Worm (Caenorhabditis elegans) whole organism, L4 larva: Measurements from ENCODE around the gene ZK402.2.
A peak's percentile ranks its signal among the peaks of the same experiment; 100 is the strongest.

Source experiments
- D1046.2 ChIP-seq: fragments of 200-800 bp; sonication (Bioruptor generic); IDR thresholded peaks from 2 replicates; pipeline ENCODE4 v1.3.6; 2022; ENCODE audit warnings: missing genetic modification characterization, missing compliant biosample characterization
- F49E8.2 ChIP-seq: sonication (generic microtip); optimal IDR thresholded peaks from 2 replicates; lab custom pipeline; 2016; ENCODE audit warnings: missing compliant biosample characterization, mild to moderate bottlenecking, missing genetic modification characterization, borderline replicate concordance
- R02D3.7 ChIP-seq: fragments of 150-350 bp; sonication (generic microtip); optimal IDR thresholded peaks from 3 replicates; lab custom pipeline; 2014; ENCODE audit warnings: missing biosample characterization, missing genetic modification characterization
- ZK337.2 ChIP-seq: fragments of 200-800 bp; sonication (Bioruptor generic); IDR thresholded peaks from 2 replicates; pipeline ENCODE4 v1.3.6; 2022; ENCODE audit warnings: missing genetic modification reagents, missing genetic modification characterization, missing compliant biosample characterization
- aha-1 ChIP-seq: fragments of 150-350 bp; peaks from one replicate; lab custom pipeline; 2014; ENCODE audit warnings: missing biosample characterization, missing genetic modification characterization
- ces-1 ChIP-seq: fragments of 150-350 bp; sonication (generic microtip); optimal IDR thresholded peaks from 4 replicates; lab custom pipeline; 2014; ENCODE audit warnings: missing biosample characterization, missing genetic modification reagents, missing genetic modification characterization
- daf-19 ChIP-seq: fragments of 200-800 bp; sonication (Bioruptor generic); conservative IDR thresholded peaks from 2 replicates; pipeline ENCODE4 v1.3.6; 2022; ENCODE audit warnings: missing genetic modification characterization, missing compliant biosample characterization
- dmd-9 ChIP-seq: fragments of 200-800 bp; sonication (Bioruptor generic); IDR thresholded peaks from 2 replicates; pipeline ENCODE4 v1.3.6; 2022; ENCODE audit warnings: missing genetic modification reagents, missing genetic modification characterization, missing compliant biosample characterization
- egl-27 ChIP-seq: sonication (generic microtip); optimal IDR thresholded peaks from 3 replicates; lab custom pipeline; 2017; ENCODE audit warnings: missing biosample characterization, missing genetic modification reagents, missing genetic modification characterization
- egl-43 ChIP-seq: fragments of 200-800 bp; sonication (Bioruptor generic); IDR thresholded peaks from 2 replicates; pipeline ENCODE4 v1.3.6; 2022; ENCODE audit warnings: missing genetic modification reagents, missing genetic modification characterization, missing compliant biosample characterization
- gei-8 ChIP-seq: fragments of 200-800 bp; sonication (Bioruptor generic); optimal IDR thresholded peaks from 2 replicates; lab custom pipeline; 2018; ENCODE audit warnings: mild to moderate bottlenecking, missing genetic modification characterization, missing compliant biosample characterization
- jun-1 ChIP-seq: fragments of 150-350 bp; optimal IDR thresholded peaks from 2 replicates; lab custom pipeline; 2014; ENCODE audit warnings: missing biosample characterization, missing genetic modification reagents, missing genetic modification characterization
- lin-1 ChIP-seq: fragments of 200-800 bp; sonication (Bioruptor generic); IDR thresholded peaks from 2 replicates; pipeline ENCODE4 v1.3.6; 2022; ENCODE audit warnings: missing genetic modification reagents, missing genetic modification characterization, missing compliant biosample characterization
- lin-13 ChIP-seq: fragments of 150-350 bp; optimal IDR thresholded peaks from 2 replicates; lab custom pipeline; 2014; ENCODE audit warnings: missing biosample characterization, missing genetic modification reagents, missing genetic modification characterization
- lin-29 ChIP-seq: fragments of 200-800 bp; sonication (Bioruptor generic); IDR thresholded peaks from 2 replicates; pipeline ENCODE4 v1.3.6; 2022; ENCODE audit warnings: missing genetic modification reagents, missing genetic modification characterization, missing compliant biosample characterization
- lin-38 ChIP-seq: fragments of 200-800 bp; sonication (Bioruptor generic); IDR thresholded peaks from 2 replicates; pipeline ENCODE4 v1.3.6; 2022; ENCODE audit warnings: missing genetic modification reagents, missing genetic modification characterization, missing compliant biosample characterization
- madf-5 ChIP-seq, 2 experiments: fragments of 200-800 bp; sonication (Bioruptor generic); IDR thresholded peaks; 2 replicates each; pipeline ENCODE4 v1.3.6; 2022; ENCODE audit warnings: missing compliant biosample characterization in 2 of 2, missing genetic modification characterization in 2 of 2
- mep-1 ChIP-seq: fragments of 150-350 bp; sonication (generic microtip); optimal IDR thresholded peaks from 3 replicates; lab custom pipeline; 2014; ENCODE audit warnings: missing biosample characterization, missing genetic modification characterization
- mes-2 ChIP-seq: sonication (generic microtip); optimal IDR thresholded peaks from 2 replicates; lab custom pipeline; 2016; ENCODE audit warnings: missing genotype, mild to moderate bottlenecking, missing genetic modification characterization, missing compliant biosample characterization; ENCODE audit not compliant: poor library complexity, severe bottlenecking
- nhr-28 ChIP-seq: fragments of 150-350 bp; optimal IDR thresholded peaks from 2 replicates; lab custom pipeline; 2014; ENCODE audit warnings: missing biosample characterization, missing genetic modification characterization
- nhr-48 ChIP-seq: sonication (generic microtip); optimal IDR thresholded peaks from 2 replicates; lab custom pipeline; 2016; ENCODE audit warnings: mild to moderate bottlenecking, missing genetic modification characterization, missing compliant biosample characterization
- pqm-1 ChIP-seq: sonication (generic microtip); optimal IDR thresholded peaks from 2 replicates; lab custom pipeline; 2017; ENCODE audit warnings: missing biosample characterization, missing genetic modification characterization
- skn-1 ChIP-seq: fragments of 150-350 bp; optimal IDR thresholded peaks from 2 replicates; lab custom pipeline; 2014; ENCODE audit warnings: missing biosample characterization, missing genetic modification characterization
- tag-97 ChIP-seq: fragments of 200-800 bp; sonication (Bioruptor generic); IDR thresholded peaks from 2 replicates; pipeline ENCODE4 v1.3.6; 2022; ENCODE audit warnings: missing genetic modification characterization, missing compliant biosample characterization
- unc-130 ChIP-seq: sonication (generic microtip); optimal IDR thresholded peaks from 2 replicates; lab custom pipeline; 2016; ENCODE audit warnings: missing genetic modification reagents, missing genetic modification characterization, missing compliant biosample characterization
- unc-39 ChIP-seq: sonication (generic microtip); optimal IDR thresholded peaks from 2 replicates; lab custom pipeline; 2017; ENCODE audit warnings: missing biosample characterization, missing genetic modification characterization
- unc-62 ChIP-seq, 3 experiments: fragments of 150-350 bp in 1 of 3; sonication (generic microtip); optimal IDR thresholded peaks in 2 of 3; peaks in 1 of 3; 1 replicate in 1 of 3; 2 replicates in 2 of 3; lab custom pipeline; 2014 to 2017; ENCODE audit warnings: missing biosample characterization in 3 of 3, missing genetic modification characterization in 3 of 3, missing genetic modification reagents in 3 of 3, missing genotype in 1 of 3
- vab-7 ChIP-seq: fragments of 200-800 bp; sonication (Bioruptor generic); IDR thresholded peaks from 2 replicates; pipeline ENCODE4 v1.3.6; 2022; ENCODE audit warnings: missing genetic modification reagents, missing genetic modification characterization, missing compliant biosample characterization
- zag-1 ChIP-seq: fragments of 150-350 bp; optimal IDR thresholded peaks from 2 replicates; lab custom pipeline; 2014; ENCODE audit warnings: missing biosample characterization, missing genetic modification characterization
- zfp-2 ChIP-seq: sonication (generic microtip); optimal IDR thresholded peaks from 2 replicates; lab custom pipeline; 2016; ENCODE audit warnings: mild to moderate bottlenecking, missing genetic modification characterization, missing compliant biosample characterization
- zfp-3 ChIP-seq: fragments of 200-800 bp; sonication (Bioruptor generic); conservative IDR thresholded peaks from 2 replicates; pipeline ENCODE4 v1.3.6; 2022; ENCODE audit warnings: missing genetic modification reagents, missing genetic modification characterization, missing compliant biosample characterization
- ztf-11 ChIP-seq: fragments of 150-350 bp; optimal IDR thresholded peaks from 2 replicates; lab custom pipeline; 2014; ENCODE audit warnings: missing biosample characterization, missing genetic modification characterization

ZK402.2 gene

ce11 chrX:1409224-1409623 is 5.7 kb downstream of the ZK402.2 start:
- TF ChIP-seq aha-1 (tag; lab: Kevin White, UChicago) (peak; percentile 91), F49E8.2 (tag; lab: Kevin White, UChicago) (no peak)

DNA sequence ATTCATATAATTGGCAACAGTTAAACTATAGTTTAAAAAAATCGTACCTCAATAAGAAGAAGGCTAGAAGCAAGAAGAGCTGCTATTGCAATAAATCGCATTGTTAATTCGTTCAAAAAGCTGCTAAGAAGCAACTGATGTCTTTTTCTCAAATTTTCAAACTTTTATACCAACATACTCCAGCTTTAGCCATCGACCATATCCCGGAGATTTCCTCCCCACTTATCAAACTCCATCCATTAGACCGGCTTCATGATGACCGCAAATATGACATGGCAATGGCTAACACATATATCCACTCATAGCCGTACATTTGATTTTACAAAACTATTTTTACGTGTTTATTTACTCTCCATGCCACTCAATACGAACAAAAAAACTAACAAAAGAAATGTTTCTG is 7.0 kb downstream of the ZK402.2 start, which contains the start of gene abu-2:
TSS of gene abu-2 (minus strand) at position 101 of the 400 bp plus-strand sequence.
- TF ChIP-seq mep-1 (tag; lab: Kevin White, UChicago) (no peak), mes-2 (no peak), D1046.2 (GFP tag; lab: Robert Waterston, UW) (no peak), unc-39 (tag; lab: Kevin White, UChicago) (no peak), unc-130 (no peak), pqm-1 (tag; lab: Kevin White, UChicago) (no peak), nhr-48 (tag; lab: Kevin White, UChicago) (no peak)

DNA sequence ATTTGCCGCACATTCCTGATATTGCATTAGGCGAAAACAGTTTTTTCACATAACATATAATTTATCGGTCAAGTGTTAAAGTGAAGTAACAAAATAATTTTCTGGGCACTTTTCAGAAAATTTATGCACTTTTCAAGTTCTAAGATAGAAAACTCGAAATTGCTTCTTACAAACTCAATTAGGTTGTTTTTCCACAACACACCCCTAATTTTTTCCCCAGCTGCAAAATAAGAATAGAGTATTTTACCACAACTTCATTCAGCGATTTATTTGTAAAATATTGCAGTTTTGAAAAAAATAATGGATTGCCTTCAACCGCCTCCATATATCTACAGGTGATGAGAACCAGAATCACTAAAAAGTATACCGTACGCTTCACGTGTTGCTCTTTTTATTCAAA is 9.3 kb downstream of the ZK402.2 start, which contains the start of gene srh-19:
TSS of gene srh-19 (plus strand) at position 301 of the 400 bp plus-strand sequence.
- TF ChIP-seq unc-62 (GFP tag; optimal IDR thresholded peaks at IDR 0.05 in 1 of 2; lab: Kevin White, UChicago) (peak in 1 of 2 experiments; percentile 38), unc-62 (tag; optimal IDR thresholded peaks at IDR 0.05; lab: Kevin White, UChicago) (no peak), ztf-11 (tag; lab: Kevin White, UChicago) (no peak)
- TF ChIP-seq, all 104 proteins: peak for 1

- no peak for TF ChIP-seq egl-43 (GFP tag; lab: Robert Waterston, UW)
- TF ChIP-seq jun-1 (tag; lab: Kevin White, UChicago): no peak
- no peak for TF ChIP-seq ces-1 (GFP tag; lab: Kevin White, UChicago)
- no peak for TF ChIP-seq ZK337.2 (GFP tag; lab: Robert Waterston, UW)
- TF ChIP-seq madf-5 (GFP tag; IDR thresholded peaks at IDR 0.05; lab: Robert Waterston, UW): no peak
- no peak for TF ChIP-seq tag-97
- no peak for TF ChIP-seq R02D3.7
- no peak for TF ChIP-seq lin-1
- TF ChIP-seq unc-130: no peak
- no peak for TF ChIP-seq lin-13 (GFP tag; lab: Kevin White, UChicago)
- no peak for TF ChIP-seq dmd-9 (GFP tag; lab: Robert Waterston, UW)
- TF ChIP-seq lin-29: no peak
- TF ChIP-seq gei-8: no peak
- TF ChIP-seq zfp-2 (tag; lab: Kevin White, UChicago): no peak
- peak; percentile 83 for TF ChIP-seq pqm-1 (tag; lab: Kevin White, UChicago)
- no peak for TF ChIP-seq skn-1 (tag; lab: Kevin White, UChicago)
- TF ChIP-seq egl-27 (tag; lab: Kevin White, UChicago): no peak
- peak; percentile 48 for TF ChIP-seq nhr-28 (tag; lab: Kevin White, UChicago)
- TF ChIP-seq zfp-3 (GFP tag; lab: Robert Waterston, UW): no peak
- peak; percentile 88 for TF ChIP-seq aha-1 (tag; lab: Kevin White, UChicago)
- TF ChIP-seq daf-19 (GFP tag; lab: Robert Waterston, UW): no peak
- no peak for TF ChIP-seq vab-7 (GFP tag; lab: Robert Waterston, UW)
- no peak for TF ChIP-seq ztf-11 (tag; lab: Kevin White, UChicago)
Measured at ce11 chrX:1416776-1417354, 13.3 kb downstream of the ZK402.2 start, which contains the start of the genes F19G12.4 and F19G12.8. Gene F19G12.4, plus strand, starts transcription at chrX:1417304. Gene F19G12.8, plus strand, starts transcription at chrX:1417320.

DNA sequence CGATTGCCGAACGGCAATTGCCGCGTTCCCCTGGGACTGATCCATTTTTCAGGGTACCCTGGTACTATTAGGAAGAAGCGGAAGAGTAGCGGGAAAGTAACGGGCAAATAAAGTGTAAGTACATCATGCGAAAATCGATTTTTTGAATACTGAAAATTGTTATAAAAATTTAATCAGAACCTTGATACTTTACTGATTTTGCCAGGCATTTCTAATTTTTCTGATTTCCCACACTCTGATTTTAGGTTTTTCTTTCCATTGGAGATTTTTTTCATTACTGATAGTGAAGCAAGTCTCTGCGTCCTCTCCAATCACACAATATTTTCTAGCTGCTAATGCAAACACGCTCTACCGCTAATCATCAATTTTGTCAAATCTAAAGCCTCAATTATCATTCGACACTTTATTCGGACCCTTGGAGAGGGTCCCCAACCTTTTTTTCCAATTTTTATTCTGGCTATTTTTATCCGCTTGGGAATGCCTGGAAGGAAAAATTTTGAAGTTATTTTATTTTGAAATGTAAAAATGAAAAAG is 15.7 kb downstream of the ZK402.2 start, which contains the start of gene F19G12.9:
TSS of gene F19G12.9 (plus strand) at position 51 of the 534 bp plus-strand sequence.
- TF ChIP-seq lin-38 (GFP tag; lab: Robert Waterston, UW) (peak; percentile 89), zag-1 (tag; lab: Kevin White, UChicago) (no peak)
